Fruit fly (Drosophila melanogaster): ENCODE data around the gene Alg13.

DNA sequence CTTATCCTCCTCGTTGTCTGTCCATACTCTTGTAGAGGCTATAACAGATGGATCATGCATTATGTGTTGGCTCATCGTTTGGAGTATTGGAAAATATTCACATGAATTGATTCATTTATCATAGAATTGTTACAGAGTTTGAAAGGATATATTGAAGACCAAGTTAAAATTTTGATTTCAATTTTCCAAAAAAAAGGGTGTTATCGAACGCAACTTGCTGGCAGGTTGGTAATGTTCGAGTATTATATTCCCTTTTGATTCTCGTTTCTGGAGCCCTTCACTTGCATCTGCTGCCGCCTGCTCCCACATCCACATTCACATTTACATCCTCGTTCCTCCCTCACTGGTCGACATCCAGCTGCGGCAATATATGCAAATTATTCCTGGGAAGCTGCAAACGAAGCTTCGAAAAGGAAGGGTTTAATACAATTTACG, 42.3 kb downstream of the Alg13 start:
- no peak for TF ChIP-seq CG2116 (GFP tag; optimal IDR thresholded peaks at IDR 0.05)
- TF ChIP-seq CG1233 (GFP tag; optimal IDR thresholded peaks at IDR 0.05), result no peak
- TF ChIP-seq repo (GFP tag; optimal IDR thresholded peaks at IDR 0.05), result no peak
- TF ChIP-seq CG17802 (tag; optimal IDR thresholded peaks at IDR 0.05), result no peak
- TF ChIP-seq CG14965 (GFP tag; optimal IDR thresholded peaks at IDR 0.05; ENCODE audit: borderline replicate concordance), result no peak
- TF ChIP-seq br (optimal IDR thresholded peaks at IDR 0.05), result no peak
